Worm (Caenorhabditis elegans): Measurements from ENCODE around the gene gasr-8.

Gene gasr-8

ce11 chrV:14640769-14641168 is 48.1 kb upstream of the gasr-8 start, which contains the start of gene C54G10.1:
TSS of gene C54G10.1 (plus strand) at chrV:14641101.
- no peak for TF ChIP-seq mcd-1 (GFP tag; IDR thresholded peaks at IDR 0.05)
- TF ChIP-seq cebp-1 (GFP tag; IDR thresholded peaks at IDR 0.05) = 0 out of 2 replicates have a peak, but pooled peaks have one; percentile 13
- peak; percentile 18 for TF ChIP-seq cebp-1 (tag; optimal IDR thresholded peaks at IDR 0.05)
- TF ChIP-seq nhr-80 (tag; optimal IDR thresholded peaks at IDR 0.05) = peak; percentile 89

- TF ChIP-seq ztf-6 (GFP tag; IDR thresholded peaks at IDR 0.05) (no peak), efl-1 (GFP tag; optimal IDR thresholded peaks at IDR 0.05) (peak; percentile 45), let-607 (tag; optimal IDR thresholded peaks at IDR 0.05) (no peak), ceh-40 (GFP tag; IDR thresholded peaks at IDR 0.05) (no peak), athp-1 (tag; optimal IDR thresholded peaks at IDR 0.05) (no peak), madf-6 (GFP tag; IDR thresholded peaks at IDR 0.05) (peak; percentile 78), tbx-9 (tag; optimal IDR thresholded peaks at IDR 0.05; ENCODE audit: borderline replicate concordance) (no peak), snpc-1.1 (tag; optimal IDR thresholded peaks at IDR 0.05; ENCODE audit: insufficient read depth) (no peak), ekl-4 (GFP tag; IDR thresholded peaks at IDR 0.05) (no peak), ztf-3 (GFP tag; optimal IDR thresholded peaks at IDR 0.05) (no peak), mcd-1 (GFP tag; IDR thresholded peaks at IDR 0.05) (no peak), Y67H2A.10 (GFP tag; conservative IDR thresholded peaks at IDR 0.05) (no peak), Y56A3A.18 (GFP tag; IDR thresholded peaks at IDR 0.05) (no peak), hmg-1.2 (GFP tag; IDR thresholded peaks at IDR 0.05) (0 out of 2 replicates have a peak, but pooled peaks have one; percentile 17), xnd-1 (tag; optimal IDR thresholded peaks at IDR 0.05) (peak; percentile 21), aptf-3 (GFP tag; IDR thresholded peaks at IDR 0.05) (no peak), lag-1 (GFP tag; IDR thresholded peaks at IDR 0.05) (no peak), pbrm-1 (GFP tag; IDR thresholded peaks at IDR 0.05) (no peak), F33H1.4 (GFP tag; IDR thresholded peaks at IDR 0.05) (0 out of 2 replicates have a peak, but pooled peaks have one; percentile 28), madf-8 (GFP tag; conservative IDR thresholded peaks at IDR 0.05) (peak; percentile 54; the same call in 1 of the 2 replicates)
These were observed 46.9 kb upstream of the gasr-8 start for ce11 chrV:14642016-14642415.

ce11 chrV:14645817-14646789 is 42.8 kb upstream of the gasr-8 start, which contains the start of the genes rfc-1 and pmp-3:
TSS of gene rfc-1 (minus strand) at chrV:14645979.
TSS of gene pmp-3 (plus strand) at chrV:14646739.
- TF ChIP-seq rpc-1 (optimal IDR thresholded peaks at IDR 0.05) (no peak), rpc-1 (tag; optimal IDR thresholded peaks at IDR 0.05) (peak; percentile 6), lin-35 (GFP tag; optimal IDR thresholded peaks at IDR 0.05) (peak in 1 of 3 experiments; percentile 34), sdz-38 (tag; optimal IDR thresholded peaks at IDR 0.05) (no peak), lin-54 (GFP tag; optimal IDR thresholded peaks at IDR 0.05) (peak; percentile 75), ceh-91 (GFP tag; IDR thresholded peaks at IDR 0.05) (peak; percentile 76), hmg-1.2 (GFP tag; IDR thresholded peaks at IDR 0.05) (no peak), cebp-2 (GFP tag; IDR thresholded peaks at IDR 0.05) (no peak), madf-8 (GFP tag; conservative IDR thresholded peaks at IDR 0.05) (peak; percentile 78), dpl-1 (GFP tag; optimal IDR thresholded peaks at IDR 0.05) (peak; percentile 74), hrde-1 (tag; optimal IDR thresholded peaks at IDR 0.05; ENCODE audit: borderline replicate concordance) (no peak), T26A5.8 (tag; optimal IDR thresholded peaks at IDR 0.05) (no peak), ama-1 (optimal IDR thresholded peaks at IDR 0.05) (no peak), ama-1 (GFP tag; optimal IDR thresholded peaks at IDR 0.05) (no peak), die-1 (tag; optimal IDR thresholded peaks at IDR 0.05) (no peak), B0019.2 (GFP tag; conservative IDR thresholded peaks at IDR 0.05) (no peak), Y79H2A.3 (GFP tag; conservative IDR thresholded peaks at IDR 0.05) (no peak), F10E7.11 (tag; optimal IDR thresholded peaks at IDR 0.05) (no peak), nhr-179 (tag; optimal IDR thresholded peaks at IDR 0.05) (no peak), lir-1 (GFP tag; conservative IDR thresholded peaks at IDR 0.05) (no peak), F33H1.4 (GFP tag; IDR thresholded peaks at IDR 0.05) (peak; percentile 88), F57C9.4 (tag; optimal IDR thresholded peaks at IDR 0.05) (no peak), ztf-22 (GFP tag; optimal IDR thresholded peaks at IDR 0.05) (no peak), pha-4 (tag; optimal IDR thresholded peaks at IDR 0.05) (no peak), F55B11.4 (tag; optimal IDR thresholded peaks at IDR 0.05; ENCODE audit: borderline replicate concordance, insufficient read depth) (no peak)
